Worm (Caenorhabditis elegans): ENCODE results near the gene F48G7.9.

F48G7.9 gene

ce11 chrV:627585-627984 is 842 bp downstream of the F48G7.9 start, which contains the start of gene F48G7.8:
F48G7.8 (minus strand) TSS chrV:627685.
- TF ChIP-seq fax-1 (tag; optimal IDR thresholded peaks at IDR 0.05) (no peak), npax-4 (tag; optimal IDR thresholded peaks at IDR 0.05) (no peak), ceh-22 (tag; optimal IDR thresholded peaks at IDR 0.05) (no peak), F13H6.1 (tag; optimal IDR thresholded peaks at IDR 0.05) (no peak), hlh-15 (tag; optimal IDR thresholded peaks at IDR 0.05) (no peak), dve-1 (tag; optimal IDR thresholded peaks at IDR 0.05) (no peak), ceh-9 (tag; optimal IDR thresholded peaks at IDR 0.05) (no peak), ceh-18 (tag; optimal IDR thresholded peaks at IDR 0.05) (no peak), unc-3 (GFP tag; conservative IDR thresholded peaks at IDR 0.05) (no peak), unc-3 (tag; optimal IDR thresholded peaks at IDR 0.05) (no peak), eyg-1 (tag; optimal IDR thresholded peaks at IDR 0.05) (no peak), sox-4 (tag; optimal IDR thresholded peaks at IDR 0.05) (no peak)

DNA sequence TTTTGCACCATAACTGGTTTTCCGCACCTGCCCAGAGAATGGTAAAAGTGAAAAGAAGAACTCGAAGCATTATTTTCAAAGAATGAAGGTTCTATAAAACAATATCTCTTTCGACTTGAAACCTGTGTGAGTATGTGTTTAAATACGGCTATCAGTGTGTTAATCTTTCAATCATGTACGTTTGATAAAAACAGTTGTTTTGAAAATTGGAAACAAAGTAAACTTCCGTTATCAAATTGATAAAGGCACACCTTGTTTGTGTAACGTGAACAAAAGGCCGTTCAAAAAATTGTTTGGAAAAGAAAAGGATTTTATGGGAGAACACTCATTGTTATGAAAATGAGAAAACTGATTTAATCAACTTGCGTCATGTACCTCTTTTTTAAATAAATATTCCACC is 2.1 kb downstream of the F48G7.9 start, which contains the start of gene F48G7.7:
F48G7.7 (minus strand) TSS at position 101 of the 400 bp plus-strand sequence.
- TF ChIP-seq K02D7.2 (tag; optimal IDR thresholded peaks at IDR 0.05): no peak
- TF ChIP-seq sox-4 (tag; optimal IDR thresholded peaks at IDR 0.05): no peak
- no peak for TF ChIP-seq sdc-2 (tag; optimal IDR thresholded peaks at IDR 0.05)
- no peak for TF ChIP-seq pag-3 (tag; optimal IDR thresholded peaks at IDR 0.05; ENCODE audit: borderline replicate concordance)
- TF ChIP-seq hlh-8 (tag; optimal IDR thresholded peaks at IDR 0.05): no peak
- no peak for TF ChIP-seq ceh-6 (GFP tag; optimal IDR thresholded peaks at IDR 0.05)
- TF ChIP-seq elt-2 (tag; optimal IDR thresholded peaks at IDR 0.05): no peak
- TF ChIP-seq madf-2 (tag; optimal IDR thresholded peaks at IDR 0.05): no peak

DNA sequence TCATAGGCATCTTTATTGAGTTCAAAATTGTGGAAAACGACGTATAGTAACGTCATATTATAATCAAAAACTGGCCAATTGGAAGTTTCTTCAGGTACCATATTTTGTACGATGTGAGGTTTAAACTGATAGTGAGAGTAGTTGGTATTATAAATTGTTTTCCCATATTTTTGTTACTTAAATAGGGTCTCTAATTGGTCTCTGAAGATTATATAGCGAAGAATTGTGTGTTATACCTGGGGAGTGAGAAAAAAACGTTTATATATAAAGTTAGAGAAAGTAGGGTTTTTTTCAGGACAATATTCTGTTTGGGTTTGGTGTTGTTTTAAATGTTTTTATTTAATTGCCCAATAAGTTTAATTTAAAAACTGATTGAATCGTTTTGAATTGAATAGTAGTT is 3.5 kb downstream of the F48G7.9 start, which contains the start of gene srt-17:
srt-17 (minus strand) TSS at position 101 of the 400 bp plus-strand sequence.
- TF ChIP-seq nhr-11 (tag; optimal IDR thresholded peaks at IDR 0.05) (no peak), ceh-31 (tag; optimal IDR thresholded peaks at IDR 0.05) (no peak), odd-2 (tag; optimal IDR thresholded peaks at IDR 0.05) (no peak), elt-4 (tag; optimal IDR thresholded peaks at IDR 0.05) (no peak), dve-1 (tag; optimal IDR thresholded peaks at IDR 0.05) (no peak), hlh-30 (tag; optimal IDR thresholded peaks at IDR 0.05; ENCODE audit: insufficient read depth) (no peak), zip-5 (tag; optimal IDR thresholded peaks at IDR 0.05) (no peak), T23F11.4 (GFP tag; optimal IDR thresholded peaks at IDR 0.05) (no peak), ttx-3 (tag; optimal IDR thresholded peaks at IDR 0.05) (no peak), tbx-7 (tag; optimal IDR thresholded peaks at IDR 0.05) (no peak), unc-42 (tag; optimal IDR thresholded peaks at IDR 0.05) (no peak), che-1 (tag; optimal IDR thresholded peaks at IDR 0.05) (no peak)

- TF ChIP-seq elt-4 (tag; optimal IDR thresholded peaks at IDR 0.05): no peak
- no peak for TF ChIP-seq unc-42 (tag; optimal IDR thresholded peaks at IDR 0.05)
- no peak for TF ChIP-seq hlh-6 (tag; optimal IDR thresholded peaks at IDR 0.05)
- no peak for TF ChIP-seq unc-55 (GFP tag; optimal IDR thresholded peaks at IDR 0.05)
- no peak for TF ChIP-seq ceh-34 (tag; optimal IDR thresholded peaks at IDR 0.05)
- TF ChIP-seq fkh-10 (GFP tag; optimal IDR thresholded peaks at IDR 0.05): no peak
- no peak for TF ChIP-seq ceh-6 (GFP tag; optimal IDR thresholded peaks at IDR 0.05)
- no peak for TF ChIP-seq K02D7.2 (tag; optimal IDR thresholded peaks at IDR 0.05)
- no peak for TF ChIP-seq ahr-1 (tag; optimal IDR thresholded peaks at IDR 0.05)
- no peak for TF ChIP-seq ceh-24 (tag; optimal IDR thresholded peaks at IDR 0.05)
- TF ChIP-seq hlh-15 (tag; optimal IDR thresholded peaks at IDR 0.05): no peak
- no peak for TF ChIP-seq ceh-19 (GFP tag; optimal IDR thresholded peaks at IDR 0.05)
Observed at ce11 chrV:622902-623301, 5.5 kb downstream of the F48G7.9 start, which contains the start of gene F48G7.5. F48G7.5 (minus strand) TSS chrV:622935.
